Fruit fly (Drosophila melanogaster) whole organism, embryonic: Measurements from ENCODE around the gene CG10383.

Source experiments
- Ada2b ChIP-seq: fragments of 200-800 bp; sonication (Bioruptor generic); IDR thresholded peaks from 2 replicates; pipeline ENCODE4 v1.3.6; 2022; ENCODE audit warnings: missing biosample characterization, missing genetic modification characterization
- Atf3 ChIP-seq: fragments of 200-800 bp; sonication (Bioruptor generic); optimal IDR thresholded peaks from 3 replicates; lab custom pipeline; 2016; ENCODE audit warnings: missing biosample characterization, missing genetic modification characterization
- BtbVII ChIP-seq: fragments of 200-800 bp; sonication (Bioruptor generic); optimal IDR thresholded peaks from 3 replicates; lab custom pipeline; 2017; ENCODE audit warnings: missing biosample characterization, mild to moderate bottlenecking, missing genetic modification characterization
- Bteb2 ChIP-seq: fragments of 200-800 bp; sonication (Bioruptor generic); optimal IDR thresholded peaks from 2 replicates; lab custom pipeline; 2016; ENCODE audit warnings: missing biosample characterization, missing genetic modification characterization
- CG10462 ChIP-seq: fragments of 200-800 bp; sonication (Bioruptor generic); optimal IDR thresholded peaks from 2 replicates; lab custom pipeline; 2016; ENCODE audit warnings: missing biosample characterization, missing genetic modification characterization
- CG11085 ChIP-seq: fragments of 200-800 bp; sonication (Bioruptor generic); IDR thresholded peaks from 2 replicates; pipeline ENCODE4 v1.3.6; 2022; ENCODE audit warnings: missing biosample characterization, missing genetic modification characterization
- CG12219 ChIP-seq: fragments of 200-800 bp; sonication (Bioruptor generic); optimal IDR thresholded peaks from 3 replicates; lab custom pipeline; 2018; ENCODE audit warnings: missing biosample characterization, mild to moderate bottlenecking, missing genetic modification characterization
- CG14965 ChIP-seq: fragments of 200-800 bp; sonication (Bioruptor generic); optimal IDR thresholded peaks from 2 replicates; lab custom pipeline; 2016; ENCODE audit warnings: missing biosample characterization, missing genetic modification characterization, borderline replicate concordance
- CG15514 ChIP-seq: fragments of 200-800 bp; sonication (Bioruptor generic); optimal IDR thresholded peaks from 3 replicates; lab custom pipeline; 2017; ENCODE audit warnings: missing biosample characterization, missing genetic modification characterization, mild to moderate bottlenecking, moderate library complexity, missing genetic modification reagents
- CG17612 ChIP-seq: fragments of 200-800 bp; sonication (Bioruptor generic); IDR thresholded peaks from 2 replicates; pipeline ENCODE4 v1.3.6; 2022; ENCODE audit warnings: missing biosample characterization, missing genetic modification characterization
- CG18476 ChIP-seq: fragments of 200-800 bp; sonication (Bioruptor generic); optimal IDR thresholded peaks from 2 replicates; lab custom pipeline; 2016; ENCODE audit warnings: missing biosample characterization, mild to moderate bottlenecking, missing genetic modification characterization
- CG30403 ChIP-seq: fragments of 200-800 bp; sonication (Bioruptor generic); optimal IDR thresholded peaks from 3 replicates; lab custom pipeline; 2016; ENCODE audit warnings: missing biosample characterization, missing genetic modification characterization
- CG7271 ChIP-seq: fragments of 200-800 bp; sonication (Bioruptor generic); optimal IDR thresholded peaks from 2 replicates; lab custom pipeline; 2018; ENCODE audit warnings: missing biosample characterization, mild to moderate bottlenecking, missing genetic modification characterization, moderate library complexity
- CG7556 ChIP-seq: fragments of 200-800 bp; sonication (Bioruptor generic); optimal IDR thresholded peaks from 2 replicates; lab custom pipeline; 2017; ENCODE audit warnings: missing biosample characterization, mild to moderate bottlenecking, missing genetic modification characterization
- CG8290 ChIP-seq, 3 experiments: fragments of 200-800 bp; sonication (Bioruptor generic); optimal IDR thresholded peaks; 2 replicates each; lab custom pipeline; 2016 to 2019; ENCODE audit warnings: missing biosample characterization in 3 of 3, missing genetic modification characterization in 3 of 3, mild to moderate bottlenecking in 2 of 3, moderate library complexity in 1 of 3
- CG8944 ChIP-seq: fragments of 200-800 bp; sonication (Bioruptor generic); optimal IDR thresholded peaks from 3 replicates; lab custom pipeline; 2016; ENCODE audit warnings: missing biosample characterization, missing genetic modification characterization
- CoRest ChIP-seq: fragments of 200-800 bp; sonication (Bioruptor generic); optimal IDR thresholded peaks from 3 replicates; lab custom pipeline; 2018; ENCODE audit warnings: missing biosample characterization, mild to moderate bottlenecking, missing genetic modification characterization, moderate library complexity
- Drgx ChIP-seq: fragments of 200-800 bp; sonication (Bioruptor generic); IDR thresholded peaks from 2 replicates; pipeline ENCODE4 v1.3.6; 2022; ENCODE audit warnings: missing biosample characterization, missing genetic modification characterization
- Ets65A ChIP-seq: fragments of 200-800 bp; sonication (Bioruptor generic); peaks from one replicate; lab custom pipeline; 2016; ENCODE audit warnings: missing biosample characterization, missing genetic modification characterization
- Fer1 ChIP-seq: fragments of 200-800 bp; sonication (Bioruptor generic); optimal IDR thresholded peaks from 2 replicates; lab custom pipeline; 2017; ENCODE audit warnings: missing biosample characterization, mild to moderate bottlenecking, missing genetic modification characterization
- Fer3 ChIP-seq: fragments of 200-800 bp; sonication (Bioruptor generic); optimal IDR thresholded peaks from 2 replicates; lab custom pipeline; 2018; ENCODE audit warnings: missing biosample characterization, mild to moderate bottlenecking, missing genetic modification characterization, moderate library complexity
- Oaz ChIP-seq: fragments of 200-800 bp; sonication (Bioruptor generic); IDR thresholded peaks from 2 replicates; pipeline ENCODE4 v1.3.6; 2022; ENCODE audit warnings: missing biosample characterization, missing genetic modification characterization
- Optix ChIP-seq: fragments of 200-800 bp; sonication (Bioruptor generic); IDR thresholded peaks from 3 replicates; pipeline ENCODE4 v1.3.6; 2022; ENCODE audit warnings: missing biosample characterization, missing genetic modification characterization
- Spps ChIP-seq: fragments of 200-800 bp; sonication (Bioruptor generic); optimal IDR thresholded peaks from 2 replicates; lab custom pipeline; 2018; ENCODE audit warnings: missing biosample characterization, mild to moderate bottlenecking, missing genetic modification characterization
- bcd ChIP-seq: fragments of 200-800 bp; sonication (Bioruptor generic); optimal IDR thresholded peaks from 2 replicates; lab custom pipeline; 2017; ENCODE audit warnings: missing biosample characterization, mild to moderate bottlenecking, missing genetic modification characterization
- bsh ChIP-seq, 2 experiments: fragments of 200-800 bp; sonication (Bioruptor generic); optimal IDR thresholded peaks; 2 replicates each; lab custom pipeline; 2017 to 2018; ENCODE audit warnings: mild to moderate bottlenecking in 2 of 2, missing biosample characterization in 2 of 2, missing genetic modification characterization in 2 of 2, moderate library complexity in 1 of 2
- chif ChIP-seq, 2 experiments: fragments of 200-800 bp; sonication (Bioruptor generic); optimal IDR thresholded peaks; 3 replicates each; lab custom pipeline; 2016; ENCODE audit warnings: missing biosample characterization in 2 of 2, missing genetic modification characterization in 2 of 2
- corto ChIP-seq: fragments of 200-800 bp; sonication (Bioruptor generic); optimal IDR thresholded peaks from 2 replicates; lab custom pipeline; 2016; ENCODE audit warnings: missing biosample characterization, mild to moderate bottlenecking, missing genetic modification characterization, moderate library complexity
- dmrt99B ChIP-seq: fragments of 200-800 bp; sonication (Bioruptor generic); optimal IDR thresholded peaks from 2 replicates; lab custom pipeline; 2018; ENCODE audit warnings: missing biosample characterization, mild to moderate bottlenecking, missing genetic modification characterization, moderate library complexity
- fd96Cb ChIP-seq: fragments of 200-800 bp; sonication (Bioruptor generic); optimal IDR thresholded peaks from 2 replicates; lab custom pipeline; 2018; ENCODE audit warnings: missing biosample characterization, mild to moderate bottlenecking, missing genetic modification characterization, moderate library complexity
- gem ChIP-seq: fragments of 200-800 bp; sonication (Bioruptor generic); optimal IDR thresholded peaks from 2 replicates; lab custom pipeline; 2019; ENCODE audit warnings: missing biosample characterization, mild to moderate bottlenecking, missing genetic modification characterization, moderate library complexity
- insv ChIP-seq, 2 experiments: fragments of 200-800 bp; sonication (Bioruptor generic); optimal IDR thresholded peaks; 3 replicates each; lab custom pipeline; 2016 to 2018; ENCODE audit warnings: missing biosample characterization in 2 of 2, missing genetic modification characterization in 2 of 2
- lab ChIP-seq: fragments of 200-800 bp; sonication (Bioruptor generic); optimal IDR thresholded peaks from 3 replicates; lab custom pipeline; 2017; ENCODE audit warnings: missing biosample characterization, missing genetic modification characterization, mild to moderate bottlenecking, moderate library complexity, missing genetic modification reagents
- lbe ChIP-seq: fragments of 200-800 bp; sonication (Bioruptor generic); optimal IDR thresholded peaks from 2 replicates; lab custom pipeline; 2016; ENCODE audit warnings: missing biosample characterization, mild to moderate bottlenecking, missing genetic modification characterization
- nom ChIP-seq: fragments of 200-800 bp; sonication (Bioruptor generic); optimal IDR thresholded peaks from 2 replicates; lab custom pipeline; 2017; ENCODE audit warnings: missing biosample characterization, missing genetic modification characterization, mild to moderate bottlenecking, moderate library complexity, missing genetic modification reagents
- odd ChIP-seq: fragments of 200-800 bp; sonication (Bioruptor generic); optimal IDR thresholded peaks from 2 replicates; lab custom pipeline; 2017; ENCODE audit warnings: missing biosample characterization, mild to moderate bottlenecking, missing genetic modification characterization
- ranshi ChIP-seq: fragments of 200-800 bp; sonication (Bioruptor generic); IDR thresholded peaks from 2 replicates; pipeline ENCODE4 v1.3.6; 2022; ENCODE audit warnings: missing biosample characterization, missing genetic modification characterization
- sens ChIP-seq: fragments of 200-800 bp; sonication (Bioruptor generic); peaks from one replicate; lab custom pipeline; 2016; ENCODE audit warnings: missing biosample characterization, missing genetic modification characterization
- sna ChIP-seq: fragments of 200-800 bp; sonication (Bioruptor generic); IDR thresholded peaks from 2 replicates; pipeline ENCODE4 v1.3.6; 2022; ENCODE audit warnings: missing biosample characterization, missing genetic modification characterization; ENCODE audit not compliant: partially characterized antibody
- sob ChIP-seq: fragments of 200-800 bp; sonication (Bioruptor generic); IDR thresholded peaks from 2 replicates; pipeline ENCODE4 v1.3.6; 2022; ENCODE audit warnings: missing biosample characterization, missing genetic modification characterization
- toy ChIP-seq: fragments of 200-800 bp; sonication (Bioruptor generic); IDR thresholded peaks from 2 replicates; pipeline ENCODE4 v1.3.6; 2022; ENCODE audit warnings: missing biosample characterization, missing genetic modification characterization
- twi ChIP-seq: fragments of 200-800 bp; optimal IDR thresholded peaks from 2 replicates; lab custom pipeline; 2019; ENCODE audit warnings: missing biosample characterization, mild to moderate bottlenecking, missing genetic modification characterization, moderate library complexity
- vvl ChIP-seq: fragments of 200-800 bp; sonication (Bioruptor generic); IDR thresholded peaks from 2 replicates; pipeline ENCODE4 v1.3.6; 2022; ENCODE audit warnings: missing biosample characterization, missing genetic modification characterization
- z ChIP-seq: fragments of 200-800 bp; sonication (Bioruptor generic); IDR thresholded peaks from 3 replicates; pipeline ENCODE4 v1.3.6; 2022; ENCODE audit warnings: missing biosample characterization, missing genetic modification characterization
- zf30C ChIP-seq: fragments of 200-800 bp; sonication (Bioruptor generic); optimal IDR thresholded peaks from 3 replicates; lab custom pipeline; 2018; ENCODE audit warnings: missing biosample characterization, mild to moderate bottlenecking, missing genetic modification characterization

The CG10383 gene

DNA sequence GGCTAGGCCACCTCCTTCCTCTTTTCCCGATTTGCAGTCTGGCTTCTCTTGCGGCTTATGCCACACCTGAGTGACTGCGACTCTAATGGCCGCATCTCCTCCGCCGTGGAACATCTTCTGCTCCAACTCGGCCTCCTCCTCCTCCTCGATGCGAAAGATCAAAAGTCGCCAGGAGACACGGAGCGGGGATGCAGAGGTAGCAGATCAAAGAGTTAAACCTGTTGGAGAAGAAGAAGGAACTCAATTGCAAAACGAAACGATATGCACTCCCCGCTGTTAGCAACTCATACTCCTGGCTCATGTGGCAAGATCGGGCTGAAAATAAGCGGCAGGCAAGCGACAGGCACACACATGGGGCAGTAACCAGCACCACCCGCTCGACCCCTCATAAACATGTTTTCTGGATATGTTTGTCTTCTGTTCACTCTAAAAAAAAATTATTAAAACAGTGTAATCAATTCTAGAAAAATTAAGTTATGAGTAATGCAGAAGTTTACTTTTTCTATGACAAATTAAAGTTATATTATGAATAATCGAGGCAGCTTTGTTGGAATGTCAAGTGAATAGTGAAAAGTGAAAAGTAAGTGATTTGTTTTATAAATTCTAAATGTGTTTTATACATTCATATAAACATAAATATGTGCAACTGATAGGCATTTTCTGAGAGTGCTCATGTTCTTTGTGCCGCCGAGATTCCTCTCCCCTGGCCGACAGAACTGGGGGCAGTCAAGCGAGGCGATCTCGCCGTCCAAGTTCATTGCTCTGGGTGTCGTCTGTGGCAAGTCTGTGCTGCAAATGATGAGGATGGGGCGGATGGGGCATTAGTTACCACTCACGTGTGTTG is 30.5 kb downstream of the CG10383 start:
- TF ChIP-seq nom (GFP tag; lab: Kevin White, UChicago) (peak; percentile 78), bsh (GFP tag; optimal IDR thresholded peaks at IDR 0.05; lab: Kevin White, UChicago) (peak; percentile 10 to 58), twi (tag; lab: Kevin White, UChicago) (peak; percentile 95), CG7271 (no peak), corto (GFP tag; lab: Kevin White, UChicago) (peak; percentile 48), sens (GFP tag; lab: Kevin White, UChicago) (peak; percentile 63), CG8290 (GFP tag; optimal IDR thresholded peaks at IDR 0.05; lab: Kevin White, UChicago) (no peak), CG8290 (tag; optimal IDR thresholded peaks at IDR 0.05; lab: Kevin White, UChicago) (no peak), Ets65A (GFP tag; lab: Kevin White, UChicago) (peak; percentile 78), CG18476 (no peak), Optix (GFP tag; lab: Robert Waterston, UW) (0 out of 3 replicates have a peak, but pooled peaks have one; percentile 17), sob (GFP tag; lab: Robert Waterston, UW) (no peak), CG8944 (GFP tag; lab: Kevin White, UChicago) (no peak), Drgx (GFP tag; lab: Robert Waterston, UW) (peak; percentile 27; the same call in 1 of the 2 replicates), lbe (GFP tag; lab: Kevin White, UChicago) (peak; percentile 62), zf30C (GFP tag; lab: Kevin White, UChicago) (no peak), CG12219 (GFP tag; lab: Kevin White, UChicago) (no peak), CG30403 (no peak)

- 0 out of 3 replicates have a peak, but pooled peaks have one; percentile 19 for TF ChIP-seq z (GFP tag; lab: Robert Waterston, UW)
- TF ChIP-seq sens (GFP tag; lab: Kevin White, UChicago) = peak; percentile 58
- TF ChIP-seq gem (tag; lab: Kevin White, UChicago) = peak; percentile 3
- peak; percentile 52 for TF ChIP-seq Drgx (GFP tag; lab: Robert Waterston, UW)
- no peak for TF ChIP-seq Spps
- TF ChIP-seq ranshi (GFP tag; lab: Robert Waterston, UW) = no peak
- TF ChIP-seq, all 482 proteins: peak for 4
These were observed 32.0 kb downstream of the CG10383 start for dm6 chr2L:18663395-18663794.

dm6 chr2L:18658108-18658507 is 37.3 kb downstream of the CG10383 start:
- TF ChIP-seq lab (GFP tag; lab: Kevin White, UChicago) (peak; percentile 53), Atf3 (GFP tag; lab: Kevin White, UChicago) (no peak), Bteb2 (no peak), bcd (GFP tag; lab: Kevin White, UChicago) (peak; percentile 12), Fer3 (tag; lab: Kevin White, UChicago) (peak; percentile 14), Oaz (no peak), odd (GFP tag; lab: Kevin White, UChicago) (no peak), fd96Cb (tag; lab: Kevin White, UChicago) (peak; percentile 21), insv (GFP tag; optimal IDR thresholded peaks at IDR 0.05; lab: Kevin White, UChicago) (no peak), CG7556 (GFP tag; lab: Kevin White, UChicago) (peak; percentile 52), CG17612 (GFP tag; lab: Robert Waterston, UW) (no peak), vvl (GFP tag; lab: Robert Waterston, UW) (no peak), Ada2b (GFP tag; lab: Robert Waterston, UW) (peak; percentile 51; the same call in 1 of the 2 replicates), sna (GFP tag; lab: Robert Waterston, UW) (no peak), CG11085 (GFP tag; lab: Robert Waterston, UW) (no peak), Fer1 (GFP tag; lab: Kevin White, UChicago) (peak; percentile 54), chif (GFP tag; optimal IDR thresholded peaks at IDR 0.05; lab: Kevin White, UChicago) (no peak), dmrt99B (peak; percentile 70), CoRest (tag; lab: Kevin White, UChicago) (peak; percentile 57), toy (GFP tag; lab: Robert Waterston, UW) (no peak), BtbVII (GFP tag; lab: Kevin White, UChicago) (peak; percentile 8), CG14965 (GFP tag; lab: Kevin White, UChicago) (no peak), CG15514 (GFP tag; lab: Kevin White, UChicago) (no peak), Optix (GFP tag; lab: Robert Waterston, UW) (no peak), CG10462 (GFP tag; lab: Kevin White, UChicago) (no peak)
